Worm (Caenorhabditis elegans): Measurements from ENCODE around the gene col-124.

ce11 chrIV:10241659-10242058, 25.4 kb downstream of the col-124 start, which contains the start of gene lipl-7:
- TF ChIP-seq cog-1 (tag; optimal IDR thresholded peaks at IDR 0.05) (no peak), klf-2 (GFP tag; conservative IDR thresholded peaks at IDR 0.05) (no peak), med-1 (GFP tag; optimal IDR thresholded peaks at IDR 0.05; ENCODE audit: insufficient read depth) (no peak), ztf-29 (GFP tag; IDR thresholded peaks at IDR 0.05) (no peak), flt-1 (GFP tag; IDR thresholded peaks at IDR 0.05) (no peak), ztf-23 (GFP tag; IDR thresholded peaks at IDR 0.05) (no peak), tab-1 (GFP tag; IDR thresholded peaks at IDR 0.05) (no peak)

Measured in whole organism, midembryonic.